Fruit fly (Drosophila melanogaster) whole organism, embryonic: ENCODE measurements around the gene CG16957.

Experiments used
- ATbp ChIP-seq: fragments of 200-800 bp; sonication (Bioruptor generic); optimal IDR thresholded peaks from 2 replicates; lab custom pipeline; 2017; ENCODE audit warnings: missing biosample characterization, mild to moderate bottlenecking, missing genetic modification characterization, missing genetic modification reagents
- CG12744 ChIP-seq: fragments of 200-800 bp; sonication (Bioruptor generic); optimal IDR thresholded peaks from 2 replicates; lab custom pipeline; 2016; ENCODE audit warnings: missing biosample characterization, missing genetic modification characterization
- CG16813 ChIP-seq: fragments of 200-800 bp; sonication (Bioruptor generic); IDR thresholded peaks from 3 replicates; pipeline ENCODE4 v1.3.6; 2022; ENCODE audit warnings: missing biosample characterization, missing genetic modification characterization; ENCODE audit not compliant: partially characterized antibody
- CG30403 ChIP-seq: fragments of 200-800 bp; sonication (Bioruptor generic); optimal IDR thresholded peaks from 3 replicates; lab custom pipeline; 2016; ENCODE audit warnings: missing biosample characterization, missing genetic modification characterization
- CG30431 ChIP-seq: fragments of 200-800 bp; sonication (Bioruptor generic); optimal IDR thresholded peaks from 2 replicates; lab custom pipeline; 2017; ENCODE audit warnings: missing biosample characterization, missing genetic modification characterization
- CG43689 ChIP-seq: fragments of 200-800 bp; sonication (Bioruptor generic); IDR thresholded peaks from 2 replicates; pipeline ENCODE4 v1.3.6; 2022; ENCODE audit warnings: missing biosample characterization, missing genetic modification characterization
- E2f2 ChIP-seq: fragments of 200-800 bp; sonication (Bioruptor generic); IDR thresholded peaks from 2 replicates; pipeline ENCODE4 v1.3.6; 2022; ENCODE audit warnings: missing biosample characterization, missing genetic modification characterization
- H15 ChIP-seq: fragments of 200-800 bp; sonication (Bioruptor generic); IDR thresholded peaks from 3 replicates; pipeline ENCODE4 v1.3.6; 2022; ENCODE audit warnings: missing biosample characterization, missing genetic modification characterization
- Mes4 ChIP-seq: fragments of 200-800 bp; sonication (Bioruptor generic); optimal IDR thresholded peaks from 2 replicates; lab custom pipeline; 2016; ENCODE audit warnings: missing biosample characterization, missing genetic modification characterization
- ase ChIP-seq: fragments of 200-800 bp; sonication (Bioruptor generic); IDR thresholded peaks from 3 replicates; pipeline ENCODE4 v1.3.6; 2022; ENCODE audit warnings: missing biosample characterization, missing genetic modification characterization
- bcd ChIP-seq: fragments of 200-800 bp; sonication (Bioruptor generic); optimal IDR thresholded peaks from 2 replicates; lab custom pipeline; 2017; ENCODE audit warnings: missing biosample characterization, mild to moderate bottlenecking, missing genetic modification characterization
- fd102C ChIP-seq: fragments of 200-800 bp; sonication (Bioruptor generic); optimal IDR thresholded peaks from 2 replicates; lab custom pipeline; 2018; ENCODE audit warnings: missing biosample characterization, mild to moderate bottlenecking, missing genetic modification characterization, moderate library complexity
- gt ChIP-seq: fragments of 200-800 bp; sonication (Bioruptor generic); IDR thresholded peaks from 2 replicates; pipeline ENCODE4 v1.3.6; 2022; ENCODE audit warnings: missing biosample characterization, missing genetic modification characterization

DNA sequence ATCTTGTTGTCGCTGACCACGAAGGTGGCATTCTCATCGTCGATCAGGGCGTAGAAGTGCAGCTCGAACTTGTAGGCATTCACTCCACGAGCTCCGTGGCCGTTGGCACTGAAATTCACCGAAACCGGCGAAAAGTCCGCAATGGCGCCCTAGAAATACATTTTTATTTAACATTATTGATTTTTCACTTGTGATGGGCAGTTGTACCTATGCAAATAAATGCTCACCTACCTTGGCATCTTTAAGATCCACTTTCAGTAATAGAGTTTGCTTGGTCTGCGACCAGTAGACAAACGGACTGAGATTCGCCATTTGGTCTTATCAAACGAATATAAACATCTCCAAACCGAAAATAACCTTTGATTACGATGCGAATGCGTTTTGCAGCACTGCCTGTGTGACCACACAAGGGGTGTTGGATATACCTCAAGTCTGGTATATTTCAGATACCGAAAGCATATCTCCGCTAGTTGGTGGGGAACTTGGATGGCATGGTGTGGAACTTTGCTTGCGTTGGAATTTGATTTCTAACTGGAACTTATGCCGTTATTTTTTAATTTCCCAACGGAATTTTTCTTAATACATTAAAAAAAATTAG is 49.4 kb upstream of the CG16957 start, which contains the start of gene Hacd2:
- TF ChIP-seq CG12744 (GFP tag; lab: Kevin White, UChicago) (peak; percentile 26), gt (no peak), E2f2 (GFP tag; lab: Robert Waterston, UW) (peak; percentile 66), CG16813 (GFP tag; lab: Robert Waterston, UW) (peak; percentile 49; the same call in 2 of the 3 replicates), Mes4 (GFP tag; lab: Kevin White, UChicago) (no peak), ATbp (GFP tag; lab: Kevin White, UChicago) (no peak), ase (GFP tag; lab: Robert Waterston, UW) (no peak), fd102C (no peak), H15 (no peak), CG30431 (no peak), bcd (GFP tag; lab: Kevin White, UChicago) (peak; percentile 7), CG30403 (no peak), CG43689 (GFP tag; lab: Robert Waterston, UW) (no peak)
